Worm (Caenorhabditis elegans): ENCODE measurements around the gene str-138.

- no peak for TF ChIP-seq ama-1 (optimal IDR thresholded peaks at IDR 0.05)
- no peak for TF ChIP-seq B0310.2 (tag; optimal IDR thresholded peaks at IDR 0.05)
- TF ChIP-seq aly-1 (tag; optimal IDR thresholded peaks at IDR 0.05) = no peak
- no peak for TF ChIP-seq hmbx-1 (tag; optimal IDR thresholded peaks at IDR 0.05)
- no peak for TF ChIP-seq ceh-36 (tag; optimal IDR thresholded peaks at IDR 0.05)
- TF ChIP-seq flt-1 (GFP tag; IDR thresholded peaks at IDR 0.05) = no peak
- no peak for TF ChIP-seq sea-1 (GFP tag; conservative IDR thresholded peaks at IDR 0.05)
- TF ChIP-seq ceh-13 (GFP tag; optimal IDR thresholded peaks at IDR 0.05) = no peak
- TF ChIP-seq ets-7 (tag; optimal IDR thresholded peaks at IDR 0.05) = no peak
- TF ChIP-seq F13C5.2 (tag; optimal IDR thresholded peaks at IDR 0.05) = no peak
- no peak for TF ChIP-seq tbx-37 (GFP tag; conservative IDR thresholded peaks at IDR 0.05)
- no peak for TF ChIP-seq tra-4 (tag; optimal IDR thresholded peaks at IDR 0.05)
- TF ChIP-seq pes-1 (GFP tag; IDR thresholded peaks at IDR 0.05) = no peak
- TF ChIP-seq hmg-4 (GFP tag; optimal IDR thresholded peaks at IDR 0.05) = no peak
Measured at ce11 chrV:8013901-8014388, 44.5 kb upstream of the str-138 start, which contains the start of gene Y97E10AR.6.
